Fruit fly (Drosophila melanogaster) whole organism, pupa: ENCODE results near the gene CG33339.

Experiments
- CG10348 ChIP-seq: fragments of 200-800 bp; sonication (Bioruptor generic); IDR thresholded peaks from 2 replicates; pipeline ENCODE4 v1.3.6; 2022; ENCODE audit warnings: missing biosample characterization, missing genetic modification characterization
- CG13204 ChIP-seq: fragments of 200-800 bp; sonication (Bioruptor generic); optimal IDR thresholded peaks from 2 replicates; lab custom pipeline; 2018; ENCODE audit warnings: missing biosample characterization, mild to moderate bottlenecking, missing genetic modification characterization, moderate library complexity
- CG14655 ChIP-seq: fragments of 200-800 bp; sonication (Bioruptor generic); optimal IDR thresholded peaks from 3 replicates; lab custom pipeline; 2017; ENCODE audit warnings: mild to moderate bottlenecking, missing biosample characterization, missing genetic modification reagents, missing genetic modification characterization
- CG15710 ChIP-seq: fragments of 200-800 bp; sonication (Bioruptor generic); optimal IDR thresholded peaks from 2 replicates; lab custom pipeline; 2018; ENCODE audit warnings: missing biosample characterization, mild to moderate bottlenecking, missing genetic modification characterization, moderate library complexity
- CG17806 ChIP-seq: fragments of 200-800 bp; sonication (Bioruptor generic); optimal IDR thresholded peaks from 2 replicates; lab custom pipeline; 2018; ENCODE audit warnings: missing biosample characterization, mild to moderate bottlenecking, missing genetic modification characterization, moderate library complexity
- CG32121 ChIP-seq: fragments of 200-800 bp; sonication (Bioruptor generic); IDR thresholded peaks from 2 replicates; pipeline ENCODE4 v1.3.6; 2022; ENCODE audit warnings: missing biosample characterization, missing genetic modification characterization
- CG4496 ChIP-seq: fragments of 200-800 bp; sonication (Bioruptor generic); IDR thresholded peaks from 3 replicates; pipeline ENCODE4 v1.3.6; 2022; ENCODE audit warnings: missing biosample characterization, missing genetic modification characterization
- CG8159 ChIP-seq: fragments of 200-800 bp; sonication (Bioruptor generic); optimal IDR thresholded peaks from 3 replicates; lab custom pipeline; 2018; ENCODE audit warnings: missing biosample characterization, mild to moderate bottlenecking, missing genetic modification characterization, moderate library complexity
- CG9948 ChIP-seq: fragments of 200-800 bp; sonication (Bioruptor generic); optimal IDR thresholded peaks from 2 replicates; lab custom pipeline; 2018; ENCODE audit warnings: missing biosample characterization, mild to moderate bottlenecking, missing genetic modification characterization, moderate library complexity
- EcR ChIP-seq: fragments of 200-800 bp; sonication (Bioruptor generic); optimal IDR thresholded peaks from 3 replicates; lab custom pipeline; 2019; ENCODE audit warnings: missing biosample characterization, missing genetic modification characterization, mild to moderate bottlenecking, moderate library complexity, missing genetic modification reagents
- Ets98B ChIP-seq: fragments of 200-800 bp; sonication (Bioruptor generic); IDR thresholded peaks from 2 replicates; pipeline ENCODE4 v1.3.6; 2022; ENCODE audit warnings: missing biosample characterization, missing genetic modification characterization
- Pif1A ChIP-seq: fragments of 200-800 bp; sonication (Bioruptor generic); optimal IDR thresholded peaks from 3 replicates; lab custom pipeline; 2016; ENCODE audit warnings: missing biosample characterization, missing genetic modification characterization
- Pif1B ChIP-seq: fragments of 200-800 bp; sonication (Bioruptor generic); optimal IDR thresholded peaks from 3 replicates; lab custom pipeline; 2016; ENCODE audit warnings: missing biosample characterization, missing genetic modification characterization
- fd96Ca ChIP-seq: fragments of 200-800 bp; sonication (Bioruptor generic); IDR thresholded peaks from 3 replicates; pipeline ENCODE4 v1.3.6; 2022; ENCODE audit warnings: missing biosample characterization, missing genetic modification characterization

- TF ChIP-seq CG13204 (GFP tag; lab: Kevin White, UChicago), result no peak
- TF ChIP-seq CG14655 (GFP tag; lab: Kevin White, UChicago), result no peak
- no peak for TF ChIP-seq EcR (GFP tag; lab: Kevin White, UChicago)
- no peak for TF ChIP-seq CG17806
- TF ChIP-seq Ets98B, result no peak
- no peak for TF ChIP-seq CG10348
- no peak for TF ChIP-seq CG9948 (tag; lab: Kevin White, UChicago)
- no peak for TF ChIP-seq Pif1A (GFP tag; lab: Kevin White, UChicago)
- TF ChIP-seq CG15710 (tag; lab: Kevin White, UChicago), result no peak
- TF ChIP-seq fd96Ca (GFP tag; lab: Robert Waterston, UW), result no peak
- TF ChIP-seq CG32121 (GFP tag; lab: Robert Waterston, UW), result no peak
- TF ChIP-seq CG8159 (tag; lab: Kevin White, UChicago), result no peak
- no peak for TF ChIP-seq CG4496 (GFP tag; lab: Robert Waterston, UW)
- no peak for TF ChIP-seq Pif1B (GFP tag; lab: Kevin White, UChicago)
Observed at dm6 chr3R:24390239-24390638, 28.6 kb downstream of the CG33339 start, which contains the start of the genes CG5768 and CG13615.
